Worm (Caenorhabditis elegans) whole organism, mixed stage, embryonic: ENCODE data around the gene Y38C1AA.7.

ENCODE experiments used
- cnd-1 ChIP-seq: fragments of 200-800 bp; sonication (Bioruptor generic); optimal IDR thresholded peaks from 2 replicates; lab custom pipeline; 2018; ENCODE audit warnings: mild to moderate bottlenecking, missing genetic modification characterization, missing compliant biosample characterization
- elt-1 ChIP-seq: sonication (generic microtip); optimal IDR thresholded peaks from 2 replicates; lab custom pipeline; 2017; ENCODE audit warnings: missing genetic modification characterization, mild to moderate bottlenecking, missing compliant biosample characterization, antibody characterized with exemption, moderate library complexity, borderline replicate concordance; ENCODE audit not compliant: insufficient read depth
- elt-3 ChIP-seq: fragments of 150-350 bp; optimal IDR thresholded peaks from 2 replicates; lab custom pipeline; 2014; ENCODE audit warnings: missing biosample characterization, missing genetic modification characterization
- ham-2 ChIP-seq: fragments of 200-800 bp; sonication (Bioruptor generic); optimal IDR thresholded peaks from 2 replicates; lab custom pipeline; 2018; ENCODE audit warnings: mild to moderate bottlenecking, missing genetic modification characterization, missing compliant biosample characterization
- lin-13 ChIP-seq: fragments of 150-350 bp; optimal IDR thresholded peaks from 2 replicates; lab custom pipeline; 2014; ENCODE audit warnings: missing biosample characterization, missing genetic modification characterization
- lsy-2 ChIP-seq: fragments of 150-350 bp; optimal IDR thresholded peaks from 2 replicates; lab custom pipeline; 2014; ENCODE audit warnings: missing biosample characterization, missing genetic modification characterization
- nhr-237 ChIP-seq: fragments of 150-350 bp; optimal IDR thresholded peaks from 2 replicates; lab custom pipeline; 2014; ENCODE audit warnings: missing biosample characterization, missing genetic modification characterization
- nhr-28 ChIP-seq: fragments of 150-350 bp; optimal IDR thresholded peaks from 2 replicates; lab custom pipeline; 2014; ENCODE audit warnings: missing biosample characterization, missing genetic modification characterization
- nhr-76 ChIP-seq: sonication (generic microtip); optimal IDR thresholded peaks from 2 replicates; lab custom pipeline; 2017; ENCODE audit warnings: missing biosample characterization, missing genetic modification characterization
- pha-4 ChIP-seq: fragments of 150-350 bp; optimal IDR thresholded peaks from 2 replicates; lab custom pipeline; 2018; ENCODE audit warnings: missing biosample characterization, missing genetic modification reagents, missing genetic modification characterization
- unc-39 ChIP-seq: fragments of 150-350 bp; optimal IDR thresholded peaks from 2 replicates; lab custom pipeline; 2014; ENCODE audit warnings: missing biosample characterization, missing genetic modification characterization
- unc-62 ChIP-seq: fragments of 150-350 bp; optimal IDR thresholded peaks from 2 replicates; lab custom pipeline; 2014; ENCODE audit warnings: missing biosample characterization, missing genetic modification reagents, missing genetic modification characterization
- ztf-11 ChIP-seq: fragments of 150-350 bp; optimal IDR thresholded peaks from 2 replicates; lab custom pipeline; 2014; ENCODE audit warnings: missing biosample characterization, missing genetic modification characterization

DNA sequence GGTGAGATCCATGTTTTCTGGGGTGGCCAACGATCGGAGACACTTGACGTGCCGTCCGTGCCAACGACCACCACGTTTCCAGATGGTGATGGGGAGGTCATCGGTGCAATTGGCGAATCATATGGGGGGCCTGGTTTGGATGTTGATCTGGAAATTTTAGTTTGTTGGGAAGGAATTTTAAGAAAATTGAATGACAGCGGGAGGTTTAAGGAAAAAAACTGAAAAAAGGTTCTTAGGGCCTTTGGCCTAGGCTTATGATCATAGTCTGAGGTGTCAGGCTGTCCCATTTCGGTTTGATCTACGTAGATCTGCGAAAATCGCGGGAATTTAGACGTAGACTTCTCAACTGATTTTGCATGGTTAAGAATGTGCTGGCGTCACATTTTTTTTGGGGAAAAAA is 10.9 kb upstream of the Y38C1AA.7 start, which contains the start of gene col-99:
- TF ChIP-seq ztf-11 (no peak), lsy-2 (tag; lab: Kevin White, UChicago) (no peak), pha-4 (tag; lab: Kevin White, UChicago) (no peak), unc-62 (GFP tag; lab: Kevin White, UChicago) (no peak), nhr-28 (tag; lab: Kevin White, UChicago) (no peak), unc-39 (tag; lab: Kevin White, UChicago) (no peak), ham-2 (GFP tag; lab: Kevin White, UChicago) (no peak), elt-3 (tag; lab: Kevin White, UChicago) (no peak), cnd-1 (no peak), elt-1 (tag; lab: Kevin White, UChicago) (no peak), lin-13 (tag; lab: Kevin White, UChicago) (no peak), nhr-76 (tag; lab: Kevin White, UChicago) (no peak), nhr-237 (tag; lab: Kevin White, UChicago) (no peak)
